Fruit fly (Drosophila melanogaster) whole organism, wandering third instar larva: Measurements from ENCODE around the gene CG34258.

Experiments used
- CrebA ChIP-seq: fragments of 200-800 bp; sonication (Bioruptor generic); optimal IDR thresholded peaks from 2 replicates; lab custom pipeline; 2016; ENCODE audit warnings: missing biosample characterization, mild to moderate bottlenecking, missing genetic modification characterization, borderline replicate concordance
- Dfd ChIP-seq: fragments of >200 bp; optimal IDR thresholded peaks from 2 replicates; lab custom pipeline; 2017; ENCODE audit warnings: missing biosample characterization, missing genetic modification characterization
- Hnf4 ChIP-seq: fragments of 200-800 bp; sonication (Bioruptor generic); optimal IDR thresholded peaks from 2 replicates; lab custom pipeline; 2016; ENCODE audit warnings: missing biosample characterization, mild to moderate bottlenecking, missing genetic modification characterization
- Hr78 ChIP-seq: fragments of >200 bp; optimal IDR thresholded peaks from 2 replicates; lab custom pipeline; 2017; ENCODE audit warnings: missing biosample characterization, missing genetic modification characterization
- fru ChIP-seq: fragments of 200-800 bp; sonication (Bioruptor generic); optimal IDR thresholded peaks from 3 replicates; lab custom pipeline; 2016; ENCODE audit warnings: missing biosample characterization, mild to moderate bottlenecking, missing genetic modification characterization
- h ChIP-seq: fragments of 200-800 bp; sonication (Bioruptor generic); optimal IDR thresholded peaks from 3 replicates; lab custom pipeline; 2016; ENCODE audit warnings: missing biosample characterization, mild to moderate bottlenecking, missing genetic modification characterization
- sage ChIP-seq: fragments of 200-800 bp; sonication (Bioruptor generic); optimal IDR thresholded peaks from 2 replicates; lab custom pipeline; 2016; ENCODE audit warnings: missing biosample characterization, mild to moderate bottlenecking, missing genetic modification characterization

DNA sequence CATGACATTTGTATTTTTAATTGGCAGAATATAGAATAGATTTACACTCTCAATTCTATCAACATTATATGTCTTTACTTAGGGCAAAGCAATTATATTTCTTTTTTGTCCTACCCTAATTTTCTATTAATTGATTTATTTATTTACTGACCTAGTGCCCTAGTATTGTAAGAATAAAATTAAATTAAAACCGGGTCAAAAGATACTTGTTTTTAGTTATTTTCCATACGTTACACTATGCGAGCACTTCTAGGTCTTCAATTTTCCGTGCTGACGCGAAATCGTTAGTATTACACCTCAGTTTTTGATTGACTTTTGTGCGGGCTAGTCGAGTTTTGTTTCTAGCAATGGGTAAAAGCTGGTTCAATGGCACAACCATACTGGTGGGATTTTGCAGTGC lies 20.4 kb downstream of the CG34258 start, which contains the start of gene CG46462:
- TF ChIP-seq fru (GFP tag; lab: Kevin White, UChicago) (no peak), sage (GFP tag; lab: Kevin White, UChicago) (no peak), h (GFP tag; lab: Kevin White, UChicago) (no peak), Dfd (no peak), CrebA (no peak), Hr78 (no peak), Hnf4 (GFP tag; lab: Kevin White, UChicago) (no peak)
